Worm (Caenorhabditis elegans) whole organism, L4 larva: ENCODE measurements around the gene daf-42.

ENCODE experiments used
- T26A8.4 ChIP-seq: fragments of 200-800 bp; sonication (Bioruptor generic); IDR thresholded peaks from 2 replicates; pipeline ENCODE4 v1.3.6; 2022; ENCODE audit warnings: missing genetic modification characterization, missing compliant biosample characterization
- Y5F2A.4 ChIP-seq: fragments of 200-800 bp; sonication (Bioruptor generic); optimal IDR thresholded peaks from 2 replicates; lab custom pipeline; 2018; ENCODE audit warnings: mild to moderate bottlenecking, missing genetic modification characterization, missing compliant biosample characterization
- Y75B8A.6 ChIP-seq: fragments of 200-800 bp; sonication (Bioruptor generic); IDR thresholded peaks from 2 replicates; pipeline ENCODE4 v1.3.6; 2022; ENCODE audit warnings: missing genetic modification reagents, missing genetic modification characterization, missing compliant biosample characterization
- aly-2 ChIP-seq: sonication (generic microtip); optimal IDR thresholded peaks from 2 replicates; lab custom pipeline; 2018; ENCODE audit warnings: missing biosample characterization, missing genetic modification characterization
- ama-1 ChIP-seq: fragments of 150-350 bp; optimal IDR thresholded peaks from 2 replicates; lab custom pipeline; 2014; ENCODE audit warnings: inconsistent platforms, mixed read lengths
- ceh-20 ChIP-seq: fragments of 200-800 bp; sonication (Bioruptor generic); IDR thresholded peaks from 2 replicates; pipeline ENCODE4 v1.3.6; 2022; ENCODE audit warnings: missing genetic modification reagents, missing genetic modification characterization, missing compliant biosample characterization
- ceh-28 ChIP-seq: fragments of 150-350 bp; optimal IDR thresholded peaks from 2 replicates; lab custom pipeline; 2014; ENCODE audit warnings: missing biosample characterization, missing genetic modification reagents, missing genetic modification characterization
- ceh-44 ChIP-seq: fragments of 200-800 bp; sonication (Bioruptor generic); IDR thresholded peaks from 2 replicates; pipeline ENCODE4 v1.3.6; 2022; ENCODE audit warnings: missing genetic modification reagents, missing genetic modification characterization, missing compliant biosample characterization
- ceh-62 ChIP-seq: sonication (generic microtip); optimal IDR thresholded peaks from 2 replicates; lab custom pipeline; 2017; ENCODE audit warnings: missing biosample characterization, missing genetic modification characterization
- daf-19 ChIP-seq: fragments of 200-800 bp; sonication (Bioruptor generic); conservative IDR thresholded peaks from 2 replicates; pipeline ENCODE4 v1.3.6; 2022; ENCODE audit warnings: missing genetic modification characterization, missing compliant biosample characterization
- duxl-1 ChIP-seq: sonication (generic microtip); optimal IDR thresholded peaks from 2 replicates; lab custom pipeline; 2016; ENCODE audit warnings: mild to moderate bottlenecking, missing genetic modification characterization, moderate library complexity, missing compliant biosample characterization; ENCODE audit not compliant: poor library complexity
- egl-43 ChIP-seq: fragments of 200-800 bp; sonication (Bioruptor generic); IDR thresholded peaks from 2 replicates; pipeline ENCODE4 v1.3.6; 2022; ENCODE audit warnings: missing genetic modification reagents, missing genetic modification characterization, missing compliant biosample characterization
- fos-1 ChIP-seq: fragments of 150-350 bp; optimal IDR thresholded peaks from 2 replicates; lab custom pipeline; 2014; ENCODE audit warnings: missing biosample characterization, missing genetic modification characterization
- hlh-11 ChIP-seq: fragments of 200-800 bp; sonication (Bioruptor generic); optimal IDR thresholded peaks from 2 replicates; lab custom pipeline; 2018; ENCODE audit warnings: mild to moderate bottlenecking, missing genetic modification characterization, missing compliant biosample characterization
- hlh-30 ChIP-seq: sonication (generic microtip); optimal IDR thresholded peaks from 2 replicates; lab custom pipeline; 2017; ENCODE audit warnings: antibody characterized with exemption, mild to moderate bottlenecking, missing genetic modification characterization, missing compliant biosample characterization; ENCODE audit not compliant: insufficient read depth
- lin-15B ChIP-seq: fragments of 150-350 bp; sonication (generic microtip); optimal IDR thresholded peaks from 3 replicates; lab custom pipeline; 2014; ENCODE audit warnings: missing biosample characterization, missing genetic modification characterization
- lin-39 ChIP-seq: fragments of 150-350 bp; optimal IDR thresholded peaks from 2 replicates; lab custom pipeline; 2014; ENCODE audit warnings: missing biosample characterization, missing genetic modification reagents, missing genetic modification characterization
- lsy-2 ChIP-seq, 2 experiments: fragments of 150-350 bp in 1 of 2; sonication (generic microtip) in 1 of 2; optimal IDR thresholded peaks; 2 replicates each; lab custom pipeline; 2014 to 2017; ENCODE audit warnings: missing biosample characterization in 2 of 2, missing genetic modification characterization in 2 of 2
- madf-5 ChIP-seq, 2 experiments: fragments of 200-800 bp; sonication (Bioruptor generic); IDR thresholded peaks; 2 replicates each; pipeline ENCODE4 v1.3.6; 2022; ENCODE audit warnings: missing compliant biosample characterization in 2 of 2, missing genetic modification characterization in 2 of 2
- madf-9 ChIP-seq: fragments of 200-800 bp; sonication (Bioruptor generic); conservative IDR thresholded peaks from 2 replicates; pipeline ENCODE4 v1.3.6; 2022; ENCODE audit warnings: missing genetic modification reagents, missing genetic modification characterization, missing compliant biosample characterization
- mdt-29 ChIP-seq: fragments of 200-800 bp; sonication (Bioruptor generic); IDR thresholded peaks from 2 replicates; pipeline ENCODE4 v1.3.6; 2022; ENCODE audit warnings: missing genetic modification reagents, missing genetic modification characterization, missing compliant biosample characterization
- mep-1 ChIP-seq: fragments of 150-350 bp; sonication (generic microtip); optimal IDR thresholded peaks from 3 replicates; lab custom pipeline; 2014; ENCODE audit warnings: missing biosample characterization, missing genetic modification characterization
- mes-2 ChIP-seq: sonication (generic microtip); optimal IDR thresholded peaks from 2 replicates; lab custom pipeline; 2016; ENCODE audit warnings: missing genotype, mild to moderate bottlenecking, missing genetic modification characterization, missing compliant biosample characterization; ENCODE audit not compliant: poor library complexity, severe bottlenecking
- mxl-2 ChIP-seq: fragments of 200-800 bp; sonication (Bioruptor generic); conservative IDR thresholded peaks from 2 replicates; pipeline ENCODE4 v1.3.6; 2022; ENCODE audit warnings: missing genetic modification reagents, missing genetic modification characterization, missing compliant biosample characterization
- nhr-10 ChIP-seq: fragments of 150-350 bp; optimal IDR thresholded peaks from 2 replicates; lab custom pipeline; 2014; ENCODE audit warnings: missing biosample characterization, missing genetic modification characterization
- nhr-11 ChIP-seq: fragments of 150-350 bp; optimal IDR thresholded peaks from 2 replicates; lab custom pipeline; 2014; ENCODE audit warnings: missing biosample characterization, missing genetic modification characterization
- nhr-25 ChIP-seq: sonication (generic microtip); optimal IDR thresholded peaks from 2 replicates; lab custom pipeline; 2017; ENCODE audit warnings: missing genetic modification characterization, mild to moderate bottlenecking, missing compliant biosample characterization, antibody characterized with exemption, moderate library complexity, borderline replicate concordance; ENCODE audit not compliant: insufficient read depth
- nhr-42 ChIP-seq: fragments of 200-800 bp; sonication (Bioruptor generic); IDR thresholded peaks from 2 replicates; pipeline ENCODE4 v1.3.6; 2022; ENCODE audit warnings: missing genetic modification characterization, missing compliant biosample characterization
- nhr-76 ChIP-seq: fragments of 150-350 bp; optimal IDR thresholded peaks from 2 replicates; lab custom pipeline; 2014; ENCODE audit warnings: missing biosample characterization, missing genetic modification characterization
- pha-4 ChIP-seq, 2 experiments: fragments of 150-350 bp in 1 of 2; fragments of 200-800 bp in 1 of 2; sonication (Bioruptor generic) in 1 of 2; IDR thresholded peaks in 1 of 2; optimal IDR thresholded peaks in 1 of 2; 2 replicates each; pipeline versions ENCODE4 v1.3.6 to Lab custom; 2014 to 2022; ENCODE audit warnings: missing genetic modification characterization in 2 of 2, missing genetic modification reagents in 2 of 2, missing biosample characterization in 1 of 2, missing compliant biosample characterization in 1 of 2
- php-3 ChIP-seq: fragments of 200-800 bp; sonication (Bioruptor generic); IDR thresholded peaks from 2 replicates; pipeline ENCODE4 v1.3.6; 2022; ENCODE audit warnings: missing genetic modification reagents, missing genetic modification characterization, missing compliant biosample characterization
- set-16 ChIP-seq: fragments of 200-800 bp; sonication (Bioruptor generic); IDR thresholded peaks from 2 replicates; pipeline ENCODE4 v1.3.6; 2022; ENCODE audit warnings: missing genetic modification reagents, missing genetic modification characterization, missing compliant biosample characterization
- spr-3 ChIP-seq: fragments of 200-800 bp; sonication (Bioruptor generic); optimal IDR thresholded peaks from 2 replicates; lab custom pipeline; 2018; ENCODE audit warnings: mild to moderate bottlenecking, missing genetic modification characterization, missing compliant biosample characterization
- unc-130 ChIP-seq: sonication (generic microtip); optimal IDR thresholded peaks from 2 replicates; lab custom pipeline; 2016; ENCODE audit warnings: missing genetic modification reagents, missing genetic modification characterization, missing compliant biosample characterization
- unc-62 ChIP-seq, 3 experiments: fragments of 150-350 bp in 1 of 3; sonication (generic microtip); optimal IDR thresholded peaks in 2 of 3; peaks in 1 of 3; 1 replicate in 1 of 3; 2 replicates in 2 of 3; lab custom pipeline; 2014 to 2017; ENCODE audit warnings: missing biosample characterization in 3 of 3, missing genetic modification characterization in 3 of 3, missing genetic modification reagents in 3 of 3, missing genotype in 1 of 3
- vab-7 ChIP-seq: fragments of 200-800 bp; sonication (Bioruptor generic); IDR thresholded peaks from 2 replicates; pipeline ENCODE4 v1.3.6; 2022; ENCODE audit warnings: missing genetic modification reagents, missing genetic modification characterization, missing compliant biosample characterization
- zfp-3 ChIP-seq: fragments of 200-800 bp; sonication (Bioruptor generic); conservative IDR thresholded peaks from 2 replicates; pipeline ENCODE4 v1.3.6; 2022; ENCODE audit warnings: missing genetic modification reagents, missing genetic modification characterization, missing compliant biosample characterization
- zip-11 ChIP-seq: fragments of 200-800 bp; sonication (Bioruptor generic); IDR thresholded peaks from 2 replicates; pipeline ENCODE4 v1.3.6; 2022; ENCODE audit warnings: missing genetic modification characterization, missing compliant biosample characterization
- zip-2 ChIP-seq: fragments of 150-350 bp; optimal IDR thresholded peaks from 2 replicates; lab custom pipeline; 2014; ENCODE audit warnings: missing biosample characterization, missing genetic modification characterization

The daf-42 gene

DNA sequence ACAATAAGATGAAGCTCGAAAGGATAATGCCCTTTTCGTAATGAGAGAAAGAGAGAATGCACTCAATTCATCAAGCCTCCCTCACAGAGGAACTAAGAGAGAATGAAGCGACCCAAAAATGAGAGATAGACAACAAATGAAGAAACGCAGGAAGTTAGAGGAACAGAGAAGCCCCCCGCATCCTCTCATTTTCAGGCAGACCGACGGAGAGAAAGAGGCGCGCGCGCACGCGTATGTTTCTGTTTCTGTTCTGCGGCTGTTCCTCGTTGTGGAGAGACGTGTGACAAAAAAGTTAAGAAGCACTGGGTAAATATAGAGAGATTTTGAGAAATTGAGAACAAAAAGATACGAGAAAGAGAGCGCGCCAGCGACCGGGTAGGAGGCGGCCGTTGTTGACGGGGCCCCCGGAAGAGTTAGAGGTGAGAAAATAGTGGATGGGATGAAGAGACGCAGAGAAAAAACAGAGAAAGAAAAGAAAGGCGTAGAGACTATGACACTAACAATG lies 26.7 kb downstream of the daf-42 start (continued):
- TF ChIP-seq fos-1 (tag; lab: Kevin White, UChicago) (no peak), nhr-11 (tag; lab: Kevin White, UChicago) (peak; percentile 84), ama-1 (lab: Kevin White, UChicago) (no peak), nhr-42 (GFP tag; lab: Robert Waterston, UW) (no peak), ceh-44 (GFP tag; lab: Robert Waterston, UW) (no peak), Y75B8A.6 (GFP tag; lab: Robert Waterston, UW) (no peak), madf-9 (GFP tag; lab: Robert Waterston, UW) (no peak), ceh-62 (tag; lab: Kevin White, UChicago) (no peak), daf-19 (no peak), mes-2 (tag; lab: Kevin White, UChicago) (peak; percentile 44), ceh-28 (tag; lab: Kevin White, UChicago) (no peak), lin-39 (tag; lab: Kevin White, UChicago) (no peak), vab-7 (no peak), hlh-11 (tag; lab: Kevin White, UChicago) (peak; percentile 97), php-3 (GFP tag; lab: Robert Waterston, UW) (no peak), Y5F2A.4 (no peak), unc-62 (GFP tag; optimal IDR thresholded peaks at IDR 0.05 in 1 of 2; lab: Kevin White, UChicago) (peak in 1 of 2 experiments; percentile 91), unc-62 (tag; optimal IDR thresholded peaks at IDR 0.05; lab: Kevin White, UChicago) (no peak), mdt-29 (GFP tag; lab: Robert Waterston, UW) (no peak), unc-130 (GFP tag; lab: Kevin White, UChicago) (no peak), zfp-3 (GFP tag; lab: Robert Waterston, UW) (no peak), set-16 (GFP tag; lab: Robert Waterston, UW) (peak; percentile 82), nhr-76 (tag; lab: Kevin White, UChicago) (no peak), T26A8.4 (GFP tag; lab: Robert Waterston, UW) (peak; percentile 77), mxl-2 (GFP tag; lab: Robert Waterston, UW) (no peak)
- TF ChIP-seq, all 104 proteins: peak for 44

DNA sequence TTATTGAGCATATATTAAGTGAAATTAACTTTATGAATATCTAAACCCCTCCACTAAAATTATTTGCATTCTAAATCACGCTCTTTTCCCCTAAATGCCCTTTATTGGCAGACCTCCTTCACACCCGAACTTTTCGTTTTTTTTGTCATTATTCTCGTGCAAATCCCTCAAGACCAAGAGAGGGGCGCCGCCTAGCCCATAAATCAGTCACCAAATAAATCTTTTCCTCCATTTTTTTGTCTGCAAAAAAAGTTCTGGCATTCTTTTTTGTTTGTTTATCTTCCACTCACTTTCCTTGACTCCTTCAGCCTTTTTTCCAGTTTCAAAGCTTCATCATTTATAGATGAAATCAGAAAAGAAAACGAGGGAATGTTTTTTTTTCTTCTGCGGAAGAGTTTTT lies 27.8 kb downstream of the daf-42 start:
- TF ChIP-seq unc-62 (GFP tag; optimal IDR thresholded peaks at IDR 0.05 in 1 of 2; lab: Kevin White, UChicago), result peak in 1 of 2 experiments; percentile 90
- TF ChIP-seq unc-62 (tag; optimal IDR thresholded peaks at IDR 0.05; lab: Kevin White, UChicago), result no peak
- TF ChIP-seq lin-15B (tag; lab: Kevin White, UChicago), result no peak
- no peak for TF ChIP-seq nhr-76 (tag; lab: Kevin White, UChicago)
- TF ChIP-seq egl-43 (GFP tag; lab: Robert Waterston, UW), result no peak
- no peak for TF ChIP-seq spr-3
- TF ChIP-seq madf-5 (GFP tag; IDR thresholded peaks at IDR 0.05; lab: Robert Waterston, UW), result no peak
- TF ChIP-seq pha-4 (GFP tag; IDR thresholded peaks at IDR 0.05; lab: Robert Waterston, UW), result no peak
- TF ChIP-seq pha-4 (tag; optimal IDR thresholded peaks at IDR 0.05; lab: Kevin White, UChicago), result no peak
- no peak for TF ChIP-seq nhr-25
- no peak for TF ChIP-seq nhr-10 (tag; lab: Kevin White, UChicago)
- TF ChIP-seq hlh-30 (tag; lab: Kevin White, UChicago), result peak; percentile 49
- TF ChIP-seq Y75B8A.6 (GFP tag; lab: Robert Waterston, UW), result no peak
- no peak for TF ChIP-seq lsy-2 (tag; optimal IDR thresholded peaks at IDR 0.05; lab: Kevin White, UChicago)
- no peak for TF ChIP-seq zip-2 (tag; lab: Kevin White, UChicago)
- no peak for TF ChIP-seq duxl-1 (tag; lab: Kevin White, UChicago)
- TF ChIP-seq mep-1 (tag; lab: Kevin White, UChicago), result peak; percentile 15
- no peak for TF ChIP-seq unc-130 (GFP tag; lab: Kevin White, UChicago)
- TF ChIP-seq ceh-20 (GFP tag; lab: Robert Waterston, UW), result peak; percentile 77
- TF ChIP-seq zip-11 (GFP tag; lab: Robert Waterston, UW), result no peak
- TF ChIP-seq aly-2 (tag; lab: Kevin White, UChicago), result no peak
